Worm (Caenorhabditis elegans) whole organism, midembryonic: ENCODE results near the gene F43E2.1.

Experiments
- flt-1 ChIP-seq: fragments of 200-800 bp; sonication (Bioruptor generic); IDR thresholded peaks from 2 replicates; pipeline ENCODE4 v1.3.6; 2022; ENCODE audit warnings: missing genetic modification characterization, missing compliant biosample characterization
- tab-1 ChIP-seq: fragments of 200-800 bp; sonication (Bioruptor generic); IDR thresholded peaks from 2 replicates; pipeline ENCODE4 v1.3.6; 2022; ENCODE audit warnings: missing genetic modification characterization, missing compliant biosample characterization
- ztf-23 ChIP-seq: fragments of 200-800 bp; sonication (Bioruptor generic); IDR thresholded peaks from 2 replicates; pipeline ENCODE4 v1.3.6; 2022; ENCODE audit warnings: missing genetic modification reagents, missing genetic modification characterization, missing compliant biosample characterization

ce11 chrII:7348063-7348462 is 27.0 kb upstream of the F43E2.1 start:
- TF ChIP-seq tab-1 (GFP tag; lab: Robert Waterston, UW) = no peak
- no peak for TF ChIP-seq flt-1 (GFP tag; lab: Robert Waterston, UW)
- no peak for TF ChIP-seq ztf-23 (GFP tag; lab: Robert Waterston, UW)
